Comparison of ENCODE assay signal across 2 fruit fly cellular contexts in genomic region chrX:8658047-8658446, dm6.
TF ChIP-seq lines count a peak whose summit lies in the region.

No protein-coding gene starts in this region.

- TF ChIP-seq CTCF in whole organism, embryonic (GFP tag; optimal IDR thresholded peaks at IDR 0.05; lab: Kevin White, UChicago), result no peak

TF ChIP-seq in whole organism, embryonic, 481 proteins besides CTCF, POLR2A, EP300 and RAD21:
- TF ChIP-seq gsb (GFP tag; IDR thresholded peaks at IDR 0.05; lab: Robert Waterston, UW), result no peak
- TF ChIP-seq oc (tag; optimal IDR thresholded peaks at IDR 0.05; lab: Kevin White, UChicago), result peak; percentile 16
- TF ChIP-seq crol (GFP tag; IDR thresholded peaks at IDR 0.05; lab: Robert Waterston, UW), result peak; percentile 62

TF ChIP-seq in whole organism, wandering third instar larva, 38 proteins besides CTCF, POLR2A, EP300 and RAD21:
- TF ChIP-seq fru (GFP tag; optimal IDR thresholded peaks at IDR 0.05; lab: Kevin White, UChicago), result no peak
- peak; percentile 86 for TF ChIP-seq Dfd (GFP tag; optimal IDR thresholded peaks at IDR 0.05; lab: Kevin White, UChicago)

Comparison
In these comparisons a context has a peak if more than half of its experiments do, and no peak if none do; other contexts are left out.
1. Of the 10 proteins assayed by ChIP-seq in both whole organism, embryonic and whole organism, wandering third instar larva: peak only in whole organism, embryonic: none; only in whole organism, wandering third instar larva: Dfd; in both: none; in neither: 9.